Fruit fly (Drosophila melanogaster) whole organism, wandering third instar larva: ENCODE measurements around the gene UbcE2H.

Experiments
- Abd-B ChIP-seq: fragments of >200 bp; optimal IDR thresholded peaks from 2 replicates; lab custom pipeline; 2017; ENCODE audit warnings: missing biosample characterization, missing genetic modification characterization
- CG32264 ChIP-seq: fragments of 200-800 bp; sonication (Bioruptor generic); optimal IDR thresholded peaks from 2 replicates; lab custom pipeline; 2016; ENCODE audit warnings: missing biosample characterization, missing genetic modification characterization
- CG9705 ChIP-seq: fragments of 200-800 bp; sonication (Bioruptor generic); optimal IDR thresholded peaks from 2 replicates; lab custom pipeline; 2018; ENCODE audit warnings: missing biosample characterization, mild to moderate bottlenecking, missing genetic modification characterization
- CrebA ChIP-seq: fragments of 200-800 bp; sonication (Bioruptor generic); optimal IDR thresholded peaks from 2 replicates; lab custom pipeline; 2016; ENCODE audit warnings: missing biosample characterization, mild to moderate bottlenecking, missing genetic modification characterization, borderline replicate concordance
- Dfd ChIP-seq: fragments of >200 bp; optimal IDR thresholded peaks from 2 replicates; lab custom pipeline; 2017; ENCODE audit warnings: missing biosample characterization, missing genetic modification characterization
- Dif ChIP-seq: fragments of 200-275, 200-300 bp; sonication (Bioruptor generic); optimal IDR thresholded peaks from 2 replicates; lab custom pipeline; 2018; ENCODE audit warnings: missing biosample characterization, missing genetic modification characterization; ENCODE audit not compliant: partially characterized antibody
- GATAd ChIP-seq: sonication (Bioruptor generic); optimal IDR thresholded peaks from 2 replicates; lab custom pipeline; 2016; ENCODE audit warnings: missing biosample characterization, missing genetic modification characterization
- HLH106 ChIP-seq: fragments of 200-800 bp; optimal IDR thresholded peaks from 3 replicates; lab custom pipeline; 2019; ENCODE audit warnings: missing biosample characterization, mild to moderate bottlenecking, missing genetic modification characterization, moderate library complexity
- Hnf4 ChIP-seq: fragments of 200-800 bp; sonication (Bioruptor generic); optimal IDR thresholded peaks from 2 replicates; lab custom pipeline; 2016; ENCODE audit warnings: missing biosample characterization, mild to moderate bottlenecking, missing genetic modification characterization
- Hr78 ChIP-seq: fragments of >200 bp; optimal IDR thresholded peaks from 2 replicates; lab custom pipeline; 2017; ENCODE audit warnings: missing biosample characterization, missing genetic modification characterization
- Hr83 ChIP-seq: fragments of 200-300 bp; sonication (Bioruptor generic); optimal IDR thresholded peaks from 2 replicates; lab custom pipeline; 2016; ENCODE audit warnings: missing biosample characterization, mild to moderate bottlenecking, missing genetic modification characterization, moderate library complexity; ENCODE audit not compliant: poor library complexity, severe bottlenecking
- Jra ChIP-seq: sonication (Bioruptor generic); optimal IDR thresholded peaks from 2 replicates; lab custom pipeline; 2016; ENCODE audit warnings: missing biosample characterization, missing genetic modification characterization
- Myc ChIP-seq: fragments of >200 bp; optimal IDR thresholded peaks from 2 replicates; lab custom pipeline; 2017
- N ChIP-seq: fragments of >200 bp; optimal IDR thresholded peaks from 2 replicates; lab custom pipeline; 2018; ENCODE audit warnings: missing biosample characterization, missing external identifiers, missing genetic modification characterization
- OdsH ChIP-seq: fragments of 200-800 bp; sonication (Bioruptor generic); optimal IDR thresholded peaks from 2 replicates; lab custom pipeline; 2016; ENCODE audit warnings: missing biosample characterization, mild to moderate bottlenecking, missing genetic modification characterization
- Rel ChIP-seq, 2 experiments: fragments of 200-800 bp; sonication (Bioruptor generic) in 1 of 2; optimal IDR thresholded peaks; 2 replicates in 1 of 2; 3 replicates in 1 of 2; lab custom pipeline; 2016 to 2019; ENCODE audit warnings: mild to moderate bottlenecking in 2 of 2, missing biosample characterization in 2 of 2, missing genetic modification characterization in 2 of 2, moderate library complexity in 1 of 2
- Sp1 ChIP-seq: fragments of 200-800 bp; sonication (Bioruptor generic); optimal IDR thresholded peaks from 3 replicates; lab custom pipeline; 2019; ENCODE audit warnings: missing biosample characterization, mild to moderate bottlenecking, missing genetic modification characterization, moderate library complexity
- Vsx2 ChIP-seq: fragments of 200-300, 225-300 bp; sonication (Bioruptor generic); optimal IDR thresholded peaks from 2 replicates; lab custom pipeline; 2018; ENCODE audit warnings: missing biosample characterization, missing genetic modification characterization; ENCODE audit not compliant: partially characterized antibody
- br ChIP-seq: fragments of 200-800 bp; sonication (Bioruptor generic); optimal IDR thresholded peaks from 2 replicates; lab custom pipeline; 2016; ENCODE audit warnings: missing biosample characterization, missing genetic modification characterization
- dl ChIP-seq, 2 experiments: fragments of 175-275, 200-275 bp in 1 of 2; fragments of 200-275 bp in 1 of 2; sonication (Bioruptor generic); optimal IDR thresholded peaks; lab custom pipeline; 2018; ENCODE audit warnings: mild to moderate bottlenecking in 2 of 2, missing biosample characterization in 2 of 2, missing genetic modification characterization in 2 of 2, moderate library complexity in 2 of 2; ENCODE audit not compliant: partially characterized antibody in 2 of 2, insufficient read depth in 1 of 2
- dsf ChIP-seq: sonication (Bioruptor generic); optimal IDR thresholded peaks from 2 replicates; lab custom pipeline; 2016; ENCODE audit warnings: missing biosample characterization, missing genetic modification characterization, borderline replicate concordance
- ey ChIP-seq: fragments of 200-800 bp; sonication (Bioruptor generic); optimal IDR thresholded peaks from 2 replicates; lab custom pipeline; 2016; ENCODE audit warnings: missing biosample characterization, missing genetic modification characterization
- foxo ChIP-seq, 2 experiments: fragments of 200-800 bp; sonication (Bioruptor generic); optimal IDR thresholded peaks; 2 replicates in 1 of 2; 3 replicates in 1 of 2; lab custom pipeline; 2016 to 2017; ENCODE audit warnings: missing biosample characterization in 2 of 2, missing genetic modification characterization in 2 of 2
- fru ChIP-seq: fragments of 200-800 bp; sonication (Bioruptor generic); optimal IDR thresholded peaks from 3 replicates; lab custom pipeline; 2016; ENCODE audit warnings: missing biosample characterization, mild to moderate bottlenecking, missing genetic modification characterization
- h ChIP-seq: fragments of 200-800 bp; sonication (Bioruptor generic); optimal IDR thresholded peaks from 3 replicates; lab custom pipeline; 2016; ENCODE audit warnings: missing biosample characterization, mild to moderate bottlenecking, missing genetic modification characterization
- jim ChIP-seq: fragments of 175-275, 200-325 bp; sonication (Bioruptor generic); optimal IDR thresholded peaks from 2 replicates; lab custom pipeline; 2016; ENCODE audit warnings: missing biosample characterization, mild to moderate bottlenecking, missing genetic modification characterization
- pan ChIP-seq: fragments of >200 bp; optimal IDR thresholded peaks from 2 replicates; lab custom pipeline; 2017
- psq ChIP-seq: fragments of 200-800 bp; sonication (Bioruptor generic); optimal IDR thresholded peaks from 3 replicates; lab custom pipeline; 2017; ENCODE audit warnings: missing biosample characterization, mild to moderate bottlenecking, missing genetic modification characterization, moderate library complexity
- rgr ChIP-seq: fragments of 200-800 bp; sonication (Bioruptor generic); optimal IDR thresholded peaks from 3 replicates; lab custom pipeline; 2016; ENCODE audit warnings: missing biosample characterization, mild to moderate bottlenecking, missing genetic modification characterization
- sage ChIP-seq: fragments of 200-800 bp; sonication (Bioruptor generic); optimal IDR thresholded peaks from 2 replicates; lab custom pipeline; 2016; ENCODE audit warnings: missing biosample characterization, mild to moderate bottlenecking, missing genetic modification characterization
- sv ChIP-seq: fragments of 200-800 bp; sonication (Bioruptor generic); optimal IDR thresholded peaks from 3 replicates; lab custom pipeline; 2016; ENCODE audit warnings: missing biosample characterization, missing genetic modification characterization
- tai ChIP-seq: sonication (Bioruptor generic); optimal IDR thresholded peaks from 2 replicates; lab custom pipeline; 2016; ENCODE audit warnings: missing biosample characterization, missing genetic modification characterization
- usp ChIP-seq: fragments of >200 bp; optimal IDR thresholded peaks from 2 replicates; lab custom pipeline; 2017; ENCODE audit warnings: missing biosample characterization, missing genetic modification characterization
- woc ChIP-seq: sonication (Bioruptor generic); optimal IDR thresholded peaks from 2 replicates; lab custom pipeline; 2016; ENCODE audit warnings: missing biosample characterization, mild to moderate bottlenecking, missing genetic modification characterization

UbcE2H gene

DNA sequence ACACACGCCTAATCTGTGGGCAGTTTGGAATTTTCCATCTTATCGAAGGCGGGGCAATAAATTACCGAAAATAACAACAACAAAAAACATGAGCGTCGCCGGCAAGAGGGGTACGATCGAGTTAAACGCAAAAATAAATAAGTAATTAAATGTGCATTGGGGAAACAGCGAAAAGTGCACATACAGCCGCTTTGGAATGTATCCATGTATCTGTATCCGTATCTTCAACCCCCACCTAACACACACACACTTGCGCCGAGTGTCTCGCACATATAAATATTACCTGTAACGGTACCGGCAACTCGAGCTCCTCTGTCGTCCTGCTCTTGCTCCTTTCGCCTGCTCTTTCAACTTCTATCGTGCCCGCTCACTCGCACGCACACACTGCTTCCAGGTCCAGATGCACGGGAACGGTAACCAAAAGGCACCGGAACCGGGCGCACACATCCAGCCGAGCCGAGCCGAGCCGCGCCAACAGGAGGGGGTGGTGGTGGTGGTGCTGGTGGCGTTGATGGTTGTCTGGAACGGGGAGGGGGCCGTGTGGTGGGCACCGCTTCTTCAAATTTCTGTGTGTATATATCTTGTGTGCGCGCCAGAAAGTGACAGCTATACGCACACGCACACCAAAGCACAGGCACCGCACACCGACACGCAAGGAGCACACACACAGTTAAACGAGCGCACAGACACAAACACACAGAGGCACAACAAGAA, 47.6 kb upstream of the UbcE2H start:
- no peak for TF ChIP-seq Dfd
- peak; percentile 95 for TF ChIP-seq N (GFP tag; lab: Kevin White, UChicago)
- peak; percentile 19 for TF ChIP-seq sage
- peak; percentile 52 for TF ChIP-seq Dif (GFP tag; lab: Kevin White, UChicago)
- TF ChIP-seq rgr (GFP tag; lab: Kevin White, UChicago) = peak; percentile 72
- peak; percentile 61 for TF ChIP-seq fru (GFP tag; lab: Kevin White, UChicago)
- peak; percentile 47 for TF ChIP-seq OdsH (GFP tag; lab: Kevin White, UChicago)
- TF ChIP-seq foxo (GFP tag; optimal IDR thresholded peaks at IDR 0.05; lab: Kevin White, UChicago) = peak in 1 of 2 experiments; percentile 67
- no peak for TF ChIP-seq Myc (lab: Kevin White, UChicago)
- peak; percentile 67 for TF ChIP-seq h (GFP tag; lab: Kevin White, UChicago)
- TF ChIP-seq jim (GFP tag; lab: Kevin White, UChicago) = no peak
- TF ChIP-seq Rel (GFP tag; optimal IDR thresholded peaks at IDR 0.05; lab: Kevin White, UChicago) = no peak
- peak; percentile 34 for TF ChIP-seq Rel (tag; optimal IDR thresholded peaks at IDR 0.05; lab: Kevin White, UChicago)
- no peak for TF ChIP-seq Vsx2 (GFP tag; lab: Kevin White, UChicago)
- peak; percentile 11 for TF ChIP-seq woc
- TF ChIP-seq Jra (GFP tag; lab: Kevin White, UChicago) = peak; percentile 25
- TF ChIP-seq dl (GFP tag; optimal IDR thresholded peaks at IDR 0.05; lab: Kevin White, UChicago; ENCODE audit: insufficient read depth in 1 of 2, partially characterized antibody in 2 of 2) = no peak
- TF ChIP-seq dsf (GFP tag; lab: Kevin White, UChicago) = no peak
- peak; percentile 65 for TF ChIP-seq Sp1 (GFP tag; lab: Kevin White, UChicago)
- TF ChIP-seq ey (GFP tag; lab: Kevin White, UChicago) = peak; percentile 63
- no peak for TF ChIP-seq CG32264 (GFP tag; lab: Kevin White, UChicago)
- peak; percentile 49 for TF ChIP-seq Hr78 (GFP tag; lab: Kevin White, UChicago)
- TF ChIP-seq HLH106 (tag; lab: Kevin White, UChicago) = peak; percentile 38
- TF ChIP-seq usp (GFP tag; lab: Kevin White, UChicago) = no peak
- TF ChIP-seq Abd-B = peak; percentile 63
- TF ChIP-seq CG9705 (GFP tag; lab: Kevin White, UChicago) = peak; percentile 39
- TF ChIP-seq Hnf4 (GFP tag; lab: Kevin White, UChicago) = peak; percentile 40
- no peak for TF ChIP-seq br
- no peak for TF ChIP-seq sv (GFP tag; lab: Kevin White, UChicago)
- TF ChIP-seq Hr83 (GFP tag; lab: Kevin White, UChicago) = peak; percentile 89
- peak; percentile 29 for TF ChIP-seq psq (GFP tag; lab: Kevin White, UChicago)
- TF ChIP-seq, all 38 proteins: peak for 20

DNA sequence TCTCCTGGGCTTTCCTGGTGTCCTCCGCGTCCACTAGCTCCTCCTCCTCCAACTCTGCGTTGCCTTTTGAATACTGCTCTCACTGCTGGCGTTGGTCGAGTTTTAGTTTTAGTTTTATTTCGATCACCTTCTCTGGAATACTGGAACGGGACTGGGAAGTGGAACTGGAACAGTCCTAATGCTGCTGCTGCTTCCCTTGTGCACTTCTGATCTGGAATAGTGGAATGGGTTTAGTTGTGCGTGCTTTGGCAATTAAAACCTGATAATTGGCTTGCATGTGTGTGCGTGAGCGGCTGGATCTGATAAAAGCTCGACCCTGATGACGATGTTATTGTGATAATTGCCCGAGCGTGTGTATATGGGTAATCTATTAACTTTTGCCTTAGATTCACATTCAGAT, 46.8 kb upstream of the UbcE2H start:
- no peak for TF ChIP-seq Dif (GFP tag; lab: Kevin White, UChicago)
- no peak for TF ChIP-seq Vsx2 (GFP tag; lab: Kevin White, UChicago)

DNA sequence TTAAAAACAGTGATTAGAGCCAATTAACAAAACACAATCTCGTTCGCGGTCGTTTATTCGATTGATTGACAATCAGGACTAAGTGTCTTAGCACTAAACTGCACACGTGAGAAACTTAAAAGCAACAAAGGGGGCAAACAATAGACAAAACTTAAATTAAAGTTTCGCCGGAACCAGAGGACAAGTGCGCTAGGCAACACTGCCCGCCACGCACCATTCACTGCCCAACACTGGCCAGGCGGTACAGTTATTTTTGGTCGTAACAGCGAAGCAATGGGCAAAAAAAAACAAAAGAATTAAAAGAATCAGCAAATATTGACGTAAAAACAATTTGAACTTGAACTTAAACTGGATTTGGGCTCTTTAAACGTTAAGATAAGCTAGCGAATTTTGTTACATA, 43.4 kb upstream of the UbcE2H start:
- no peak for TF ChIP-seq Dif (GFP tag; lab: Kevin White, UChicago)
- TF ChIP-seq woc = no peak
- no peak for TF ChIP-seq dl (GFP tag; optimal IDR thresholded peaks at IDR 0.05; lab: Kevin White, UChicago; ENCODE audit: insufficient read depth in 1 of 2, partially characterized antibody in 2 of 2)
- no peak for TF ChIP-seq pan
- no peak for TF ChIP-seq CrebA (GFP tag; lab: Kevin White, UChicago)
- TF ChIP-seq N (GFP tag; lab: Kevin White, UChicago) = no peak
- no peak for TF ChIP-seq GATAd (GFP tag; lab: Kevin White, UChicago)
- TF ChIP-seq usp (GFP tag; lab: Kevin White, UChicago) = no peak
- no peak for TF ChIP-seq psq (GFP tag; lab: Kevin White, UChicago)
- no peak for TF ChIP-seq tai (GFP tag; lab: Kevin White, UChicago)
- no peak for TF ChIP-seq ey (GFP tag; lab: Kevin White, UChicago)
- no peak for TF ChIP-seq fru (GFP tag; lab: Kevin White, UChicago)
- no peak for TF ChIP-seq sage
- TF ChIP-seq jim (GFP tag; lab: Kevin White, UChicago) = no peak
- TF ChIP-seq CG32264 (GFP tag; lab: Kevin White, UChicago) = no peak
- TF ChIP-seq h (GFP tag; lab: Kevin White, UChicago) = no peak
